Fruit fly (Drosophila melanogaster): Measurements from ENCODE around the gene t-Grip91.

t-Grip91 gene

DNA sequence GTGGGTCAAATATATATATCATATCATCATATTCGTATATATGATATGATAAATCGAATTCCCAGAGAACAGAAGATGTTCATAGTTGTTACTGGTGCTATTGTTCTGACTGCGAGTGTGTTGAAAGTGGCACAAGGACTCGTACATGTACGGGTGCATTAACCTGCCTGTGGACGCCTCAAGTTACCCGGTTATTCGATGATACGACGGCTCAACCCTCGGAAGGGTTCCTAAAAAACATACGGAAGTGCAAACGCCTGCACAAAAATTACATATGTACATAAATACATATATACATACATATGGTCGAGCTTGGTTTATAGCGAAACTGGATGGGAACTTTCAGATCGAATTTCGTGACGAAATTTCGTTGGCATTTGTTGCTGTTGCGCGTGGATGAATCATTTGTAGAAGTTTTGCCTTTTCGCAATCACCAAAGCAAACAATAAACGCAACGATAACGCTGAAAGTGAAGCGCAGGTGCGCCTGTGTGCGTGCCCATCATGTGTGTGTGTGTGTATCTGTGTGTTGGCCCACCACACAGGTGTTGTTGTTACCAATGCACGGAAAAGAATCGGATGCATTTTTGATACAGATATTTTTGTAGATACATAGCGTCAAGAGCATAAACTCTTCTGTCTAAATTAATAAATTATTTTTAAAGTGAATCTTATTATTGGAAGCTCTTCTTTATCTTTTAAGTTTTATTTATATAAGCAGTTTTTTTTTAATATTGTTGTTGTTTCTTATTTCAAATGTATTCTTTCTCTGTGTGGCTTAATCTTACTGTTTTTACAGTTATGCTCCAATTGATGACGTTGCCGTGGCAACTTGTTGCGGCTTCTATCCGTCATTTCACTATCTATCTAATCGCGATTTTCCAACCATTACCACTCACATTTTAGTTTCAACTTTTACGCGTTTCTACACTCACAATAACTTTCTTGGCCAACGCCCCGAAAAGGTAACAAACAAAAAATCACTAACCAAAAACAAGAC lies 22.2 kb upstream of the t-Grip91 start (continued):
- TF ChIP-seq lov (optimal IDR thresholded peaks at IDR 0.05) (no peak), lov (GFP tag; IDR thresholded peaks at IDR 0.05) (peak; percentile 60; the same call in 1 of the 3 replicates), CG11696 (GFP tag; IDR thresholded peaks at IDR 0.05) (peak; percentile 67), Deaf1 (tag; optimal IDR thresholded peaks at IDR 0.05) (no peak), hkb (optimal IDR thresholded peaks at IDR 0.05) (no peak), hkb (GFP tag; IDR thresholded peaks at IDR 0.05) (peak; percentile 84), CG33557 (GFP tag; optimal IDR thresholded peaks at IDR 0.05) (peak; percentile 73), CG30020 (tag; optimal IDR thresholded peaks at IDR 0.05) (peak; percentile 8), CG9817 (tag; optimal IDR thresholded peaks at IDR 0.05) (peak; percentile 41), CG7745 (tag; optimal IDR thresholded peaks at IDR 0.05) (no peak), CG16815 (GFP tag; optimal IDR thresholded peaks at IDR 0.05) (peak; percentile 30), unc-4 (GFP tag; IDR thresholded peaks at IDR 0.05; ENCODE audit: partially characterized antibody) (no peak), zfh1 (GFP tag; IDR thresholded peaks at IDR 0.05) (peak; percentile 76), twi (tag; optimal IDR thresholded peaks at IDR 0.05) (peak; percentile 56), CG2889 (GFP tag; IDR thresholded peaks at IDR 0.05) (peak; percentile 58; the same call in 1 of the 3 replicates), zf30C (GFP tag; optimal IDR thresholded peaks at IDR 0.05) (peak; percentile 91), Awh (GFP tag; IDR thresholded peaks at IDR 0.05) (peak; percentile 77; the same call in 1 of the 2 replicates), CG6765 (GFP tag; optimal IDR thresholded peaks at IDR 0.05) (peak; percentile 27), sna (GFP tag; IDR thresholded peaks at IDR 0.05; ENCODE audit: partially characterized antibody) (no peak), Blimp-1 (GFP tag; optimal IDR thresholded peaks at IDR 0.05) (peak; percentile 81), CG17912 (GFP tag; optimal IDR thresholded peaks at IDR 0.05) (no peak), sima (GFP tag; optimal IDR thresholded peaks at IDR 0.05) (no peak), E2f2 (GFP tag; IDR thresholded peaks at IDR 0.05) (peak; percentile 46; the same call in 1 of the 2 replicates), Bgb (GFP tag; IDR thresholded peaks at IDR 0.05; ENCODE audit: partially characterized antibody) (no peak), CG12071 (GFP tag; optimal IDR thresholded peaks at IDR 0.05) (no peak), nmo (GFP tag; optimal IDR thresholded peaks at IDR 0.05) (peak; percentile 81), CG2202 (tag; optimal IDR thresholded peaks at IDR 0.05) (peak; percentile 25), CG9609 (GFP tag; optimal IDR thresholded peaks at IDR 0.05) (peak; percentile 21), CG15073 (GFP tag; optimal IDR thresholded peaks at IDR 0.05) (peak; percentile 9), CG11560 (tag; IDR thresholded peaks at IDR 0.05) (0 out of 3 replicates have a peak, but pooled peaks have one; percentile 15), Chrac-16 (GFP tag; optimal IDR thresholded peaks at IDR 0.05) (peak; percentile 59), CG7786 (GFP tag; optimal IDR thresholded peaks at IDR 0.05) (peak; percentile 2), CG11456 (GFP tag; IDR thresholded peaks at IDR 0.05) (peak; percentile 57; the same call in 1 of the 3 replicates), slp2 (GFP tag; optimal IDR thresholded peaks at IDR 0.05) (no peak), CG17328 (GFP tag; IDR thresholded peaks at IDR 0.05) (peak; percentile 84), CG6813 (GFP tag; optimal IDR thresholded peaks at IDR 0.05) (peak; percentile 23), Camta (GFP tag; optimal IDR thresholded peaks at IDR 0.05) (no peak), oc (tag; optimal IDR thresholded peaks at IDR 0.05) (peak; percentile 55), CG4360 (GFP tag; IDR thresholded peaks at IDR 0.05) (peak; percentile 77), Ada2b (GFP tag; IDR thresholded peaks at IDR 0.05) (peak; percentile 78), CG11093 (GFP tag; IDR thresholded peaks at IDR 0.05) (peak; percentile 52; the same call in 2 of the 3 replicates), CG17829 (tag; optimal IDR thresholded peaks at IDR 0.05) (peak; percentile 81), tap (tag; optimal IDR thresholded peaks at IDR 0.05) (peak; percentile 76), wor (GFP tag; IDR thresholded peaks at IDR 0.05) (peak; percentile 84), prd (optimal IDR thresholded peaks at IDR 0.05) (no peak), prd (GFP tag; IDR thresholded peaks at IDR 0.05) (peak; percentile 85), ken (GFP tag; IDR thresholded peaks at IDR 0.05) (peak; percentile 72; the same call in 2 of the 3 replicates), grau (tag; optimal IDR thresholded peaks at IDR 0.05) (peak; percentile 75), jigr1 (GFP tag; IDR thresholded peaks at IDR 0.05) (peak; percentile 66; the same call in 2 of the 3 replicates)
